Worm (Caenorhabditis elegans): ENCODE data around the gene C50F4.4.
A peak's percentile ranks its signal among the peaks of the same experiment; 100 is the strongest.

The C50F4.4 gene

ce11 chrV:9546860-9547269 lies 10.3 kb downstream of the C50F4.4 start, which contains the start of gene his-37 (continued):
- TF ChIP-seq F57A8.1 (GFP tag; optimal IDR thresholded peaks at IDR 0.05) (no peak), ZK185.1 (tag; optimal IDR thresholded peaks at IDR 0.05; ENCODE audit: poor library complexity, severe bottlenecking) (peak; percentile 93), ztf-18 (tag; optimal IDR thresholded peaks at IDR 0.05) (peak; percentile 91), nfya-2 (GFP tag; IDR thresholded peaks at IDR 0.05) (no peak), ama-1 (optimal IDR thresholded peaks at IDR 0.05) (peak; percentile 70), ama-1 (GFP tag; optimal IDR thresholded peaks at IDR 0.05) (no peak), tlf-1 (GFP tag; optimal IDR thresholded peaks at IDR 0.05) (peak; percentile 97), snpc-4 (GFP tag; optimal IDR thresholded peaks at IDR 0.05) (peak; percentile 43), snpc-4 (tag; optimal IDR thresholded peaks at IDR 0.05) (peak; percentile 77 to 89 (median 84)), tbp1 (GFP tag; optimal IDR thresholded peaks at IDR 0.05) (peak; percentile 81), pbrm-1 (GFP tag; IDR thresholded peaks at IDR 0.05) (peak; percentile 98), mxl-1 (tag; optimal IDR thresholded peaks at IDR 0.05) (no peak), him-1 (tag; optimal IDR thresholded peaks at IDR 0.05) (no peak), Y79H2A.3 (GFP tag; conservative IDR thresholded peaks at IDR 0.05) (no peak), chd-7 (tag; optimal IDR thresholded peaks at IDR 0.05) (peak; percentile 94), F57C9.4 (tag; optimal IDR thresholded peaks at IDR 0.05) (peak; percentile 64), ztf-25 (GFP tag; IDR thresholded peaks at IDR 0.05) (0 out of 2 replicates have a peak, but pooled peaks have one; percentile 43), T26A5.8 (tag; optimal IDR thresholded peaks at IDR 0.05) (no peak), ztf-6 (GFP tag; IDR thresholded peaks at IDR 0.05) (peak; percentile 93), D2030.7 (GFP tag; IDR thresholded peaks at IDR 0.05) (0 out of 2 replicates have a peak, but pooled peaks have one; percentile 13), hsf-1 (GFP tag; IDR thresholded peaks at IDR 0.05) (no peak), K11D2.4 (GFP tag; IDR thresholded peaks at IDR 0.05) (peak; percentile 98), attf-3 (GFP tag; conservative IDR thresholded peaks at IDR 0.05) (peak; percentile 72), F37B4.10 (GFP tag; IDR thresholded peaks at IDR 0.05) (peak; percentile 95), lin-26 (GFP tag; IDR thresholded peaks at IDR 0.05) (peak; percentile 69), ztf-26 (tag; optimal IDR thresholded peaks at IDR 0.05) (peak; percentile 98), ccch-3 (GFP tag; optimal IDR thresholded peaks at IDR 0.05) (no peak), repo-1 (tag; optimal IDR thresholded peaks at IDR 0.05) (peak; percentile 94), B0261.1 (tag; optimal IDR thresholded peaks at IDR 0.05) (peak; percentile 29), ekl-4 (GFP tag; IDR thresholded peaks at IDR 0.05) (peak; percentile 93), sptf-2 (GFP tag; optimal IDR thresholded peaks at IDR 0.05) (no peak), bed-2 (GFP tag; IDR thresholded peaks at IDR 0.05) (no peak), ceh-40 (GFP tag; IDR thresholded peaks at IDR 0.05) (no peak), nhr-120 (GFP tag; IDR thresholded peaks at IDR 0.05) (0 out of 2 replicates have a peak, but pooled peaks have one; percentile 57), athp-1 (tag; optimal IDR thresholded peaks at IDR 0.05) (peak; percentile 59), dpl-1 (GFP tag; optimal IDR thresholded peaks at IDR 0.05) (peak; percentile 50), lin-40 (tag; optimal IDR thresholded peaks at IDR 0.05) (peak; percentile 99), Y95B8A.8 (GFP tag; IDR thresholded peaks at IDR 0.05) (0 out of 2 replicates have a peak, but pooled peaks have one; percentile 48), ztf-3 (GFP tag; optimal IDR thresholded peaks at IDR 0.05) (peak; percentile 78), hmg-1.2 (GFP tag; IDR thresholded peaks at IDR 0.05) (peak; percentile 69), F52B5.7 (tag; optimal IDR thresholded peaks at IDR 0.05) (no peak), let-526 (GFP tag; IDR thresholded peaks at IDR 0.05) (peak; percentile 70), B0019.2 (GFP tag; conservative IDR thresholded peaks at IDR 0.05) (no peak), ets-4 (GFP tag; optimal IDR thresholded peaks at IDR 0.05) (peak; percentile 98), lin-35 (GFP tag; optimal IDR thresholded peaks at IDR 0.05) (peak in 2 of 3 experiments; percentile 71 to 95), F33H1.4 (GFP tag; IDR thresholded peaks at IDR 0.05) (peak; percentile 55), B0336.3 (GFP tag; IDR thresholded peaks at IDR 0.05) (peak; percentile 96), attf-6 (GFP tag; IDR thresholded peaks at IDR 0.05) (no peak), unc-62 (GFP tag; optimal IDR thresholded peaks at IDR 0.05) (peak; percentile 88), somi-1 (GFP tag; optimal IDR thresholded peaks at IDR 0.05) (peak; percentile 98)
